Worm (Caenorhabditis elegans) whole organism, L3 larva: Measurements from ENCODE around the gene hgap-2.

ENCODE experiments used
- ZK546.5 ChIP-seq: sonication (generic microtip); optimal IDR thresholded peaks from 2 replicates; lab custom pipeline; 2017; ENCODE audit warnings: missing biosample characterization, missing genetic modification characterization
- ama-1 ChIP-seq: fragments of 150-350 bp; optimal IDR thresholded peaks from 2 replicates; lab custom pipeline; 2018
- ceh-82 ChIP-seq: fragments of 150-350 bp; optimal IDR thresholded peaks from 2 replicates; lab custom pipeline; 2014; ENCODE audit warnings: missing biosample characterization, missing genetic modification characterization
- ceh-9 ChIP-seq: sonication (generic microtip); optimal IDR thresholded peaks from 2 replicates; lab custom pipeline; 2018; ENCODE audit warnings: missing biosample characterization, missing genetic modification characterization
- daf-12 ChIP-seq: fragments of 150-350 bp; optimal IDR thresholded peaks from 2 replicates; lab custom pipeline; 2014; ENCODE audit warnings: missing biosample characterization, missing genetic modification reagents, missing genetic modification characterization
- egl-5 ChIP-seq: fragments of 150-350 bp; optimal IDR thresholded peaks from 2 replicates; lab custom pipeline; 2017; ENCODE audit warnings: missing biosample characterization, missing genetic modification reagents, missing genetic modification characterization, inconsistent platforms
- elt-1 ChIP-seq: fragments of 150-350 bp; optimal IDR thresholded peaks from 2 replicates; lab custom pipeline; 2014; ENCODE audit warnings: missing biosample characterization, missing genetic modification characterization
- elt-2 ChIP-seq: sonication (generic microtip); optimal IDR thresholded peaks from 2 replicates; lab custom pipeline; 2016; ENCODE audit warnings: missing genetic modification reagents, mild to moderate bottlenecking, missing genetic modification characterization, missing compliant biosample characterization
- fkh-10 ChIP-seq: sonication (generic microtip); optimal IDR thresholded peaks from 2 replicates; lab custom pipeline; 2017; ENCODE audit warnings: missing biosample characterization, missing genetic modification reagents, missing genetic modification characterization
- jun-1 ChIP-seq: fragments of 150-350 bp; optimal IDR thresholded peaks from 2 replicates; lab custom pipeline; 2014; ENCODE audit warnings: missing biosample characterization, missing genetic modification reagents, missing genetic modification characterization
- lin-15B ChIP-seq: fragments of 150-350 bp; optimal IDR thresholded peaks from 2 replicates; lab custom pipeline; 2014; ENCODE audit warnings: missing biosample characterization, missing genetic modification characterization
- lin-39 ChIP-seq: fragments of 150-350 bp; optimal IDR thresholded peaks from 2 replicates; lab custom pipeline; 2018; ENCODE audit warnings: missing biosample characterization, missing genetic modification reagents, missing genetic modification characterization
- lsy-12 ChIP-seq: sonication (generic microtip); optimal IDR thresholded peaks from 2 replicates; lab custom pipeline; 2016; ENCODE audit warnings: mild to moderate bottlenecking, missing genetic modification characterization, missing compliant biosample characterization
- mdl-1 ChIP-seq: fragments of 150-350 bp; optimal IDR thresholded peaks from 2 replicates; lab custom pipeline; 2014; ENCODE audit warnings: missing biosample characterization, missing genetic modification characterization
- mml-1 ChIP-seq: fragments of 150-350 bp; sonication (generic microtip); optimal IDR thresholded peaks from 3 replicates; lab custom pipeline; 2014; ENCODE audit warnings: missing biosample characterization, missing genetic modification characterization
- nfya-1 ChIP-seq: sonication (generic microtip); optimal IDR thresholded peaks from 2 replicates; lab custom pipeline; 2017; ENCODE audit warnings: missing genetic modification characterization, mild to moderate bottlenecking, missing compliant biosample characterization, antibody characterized with exemption, moderate library complexity; ENCODE audit not compliant: insufficient read depth
- nhr-12 ChIP-seq: fragments of 150-350 bp; optimal IDR thresholded peaks from 2 replicates; lab custom pipeline; 2014; ENCODE audit warnings: missing biosample characterization, missing genetic modification characterization
- nhr-23 ChIP-seq: fragments of 150-350 bp; optimal IDR thresholded peaks from 2 replicates; lab custom pipeline; 2014; ENCODE audit warnings: missing biosample characterization, missing genetic modification reagents, missing genetic modification characterization
- nhr-237 ChIP-seq: fragments of 150-350 bp; optimal IDR thresholded peaks from 2 replicates; lab custom pipeline; 2014; ENCODE audit warnings: missing biosample characterization, missing genetic modification characterization
- nhr-25 ChIP-seq: sonication (generic microtip); optimal IDR thresholded peaks from 2 replicates; lab custom pipeline; 2017; ENCODE audit warnings: missing biosample characterization, missing genetic modification characterization
- nhr-43 ChIP-seq: sonication (generic microtip); optimal IDR thresholded peaks from 2 replicates; lab custom pipeline; 2016; ENCODE audit warnings: mild to moderate bottlenecking, missing genetic modification characterization, missing compliant biosample characterization; ENCODE audit not compliant: poor library complexity, severe bottlenecking
- nhr-67 ChIP-seq: fragments of 150-350 bp; optimal IDR thresholded peaks from 2 replicates; lab custom pipeline; 2014; ENCODE audit warnings: missing biosample characterization, missing genetic modification characterization
- nhr-76 ChIP-seq: fragments of 150-350 bp; sonication (generic microtip); optimal IDR thresholded peaks from 5 replicates; lab custom pipeline; 2014; ENCODE audit warnings: missing biosample characterization, missing genetic modification characterization
- nhr-77 ChIP-seq: fragments of 150-350 bp; optimal IDR thresholded peaks from 2 replicates; lab custom pipeline; 2014; ENCODE audit warnings: missing biosample characterization, missing genetic modification characterization
- pha-4 ChIP-seq: fragments of 150-350 bp; optimal IDR thresholded peaks from 2 replicates; lab custom pipeline; 2014; ENCODE audit warnings: missing biosample characterization, missing genetic modification reagents, missing genetic modification characterization
- pqm-1 ChIP-seq: fragments of 150-350 bp; optimal IDR thresholded peaks from 2 replicates; lab custom pipeline; 2017; ENCODE audit warnings: missing biosample characterization, missing genetic modification characterization, inconsistent platforms
- sea-2 ChIP-seq: fragments of 150-350 bp; sonication (generic microtip); optimal IDR thresholded peaks from 4 replicates; lab custom pipeline; 2014; ENCODE audit warnings: missing biosample characterization, missing genetic modification reagents, missing genetic modification characterization
- skn-1 ChIP-seq: fragments of 150-350 bp; optimal IDR thresholded peaks from 2 replicates; lab custom pipeline; 2014; ENCODE audit warnings: missing biosample characterization, missing genetic modification characterization
- unc-39 ChIP-seq: sonication (generic microtip); optimal IDR thresholded peaks from 4 replicates; lab custom pipeline; 2017; ENCODE audit warnings: missing biosample characterization, missing genetic modification characterization
- unc-62 ChIP-seq: fragments of 150-350 bp; sonication (generic microtip); optimal IDR thresholded peaks from 4 replicates; lab custom pipeline; 2014; ENCODE audit warnings: missing biosample characterization, missing genetic modification reagents, missing genetic modification characterization
- ztf-11 ChIP-seq: fragments of 150-350 bp; optimal IDR thresholded peaks from 2 replicates; lab custom pipeline; 2014; ENCODE audit warnings: missing biosample characterization, missing genetic modification characterization
- ztf-4 ChIP-seq: fragments of 150-350 bp; optimal IDR thresholded peaks from 2 replicates; lab custom pipeline; 2014; ENCODE audit warnings: missing biosample characterization, missing genetic modification characterization

hgap-2 gene

DNA sequence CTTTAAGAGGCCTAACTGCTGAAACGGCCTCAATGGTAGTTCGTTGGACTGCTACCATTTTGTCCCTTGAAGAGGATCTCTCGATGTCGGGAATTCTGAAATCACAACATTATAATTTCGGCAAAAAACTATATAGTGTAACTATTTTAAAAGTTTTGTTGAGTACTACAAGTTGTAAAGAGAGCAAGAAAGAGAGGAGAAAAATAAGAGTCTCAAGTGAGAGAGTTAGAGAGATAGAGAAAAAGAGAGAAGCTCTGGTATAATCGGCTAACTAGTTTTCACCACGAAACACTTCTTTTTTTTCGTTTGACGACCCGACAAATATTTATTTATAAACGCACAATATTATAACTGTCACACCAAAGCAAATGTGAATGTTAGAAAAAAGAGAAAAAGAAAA lies 47.1 kb downstream of the hgap-2 start, which contains the start of gene vab-9:
Gene vab-9 (minus strand): TSS at position 101 of the 400 bp plus-strand sequence.
- TF ChIP-seq pha-4 (peak; percentile 46), nhr-12 (tag; lab: Kevin White, UChicago) (no peak)

DNA sequence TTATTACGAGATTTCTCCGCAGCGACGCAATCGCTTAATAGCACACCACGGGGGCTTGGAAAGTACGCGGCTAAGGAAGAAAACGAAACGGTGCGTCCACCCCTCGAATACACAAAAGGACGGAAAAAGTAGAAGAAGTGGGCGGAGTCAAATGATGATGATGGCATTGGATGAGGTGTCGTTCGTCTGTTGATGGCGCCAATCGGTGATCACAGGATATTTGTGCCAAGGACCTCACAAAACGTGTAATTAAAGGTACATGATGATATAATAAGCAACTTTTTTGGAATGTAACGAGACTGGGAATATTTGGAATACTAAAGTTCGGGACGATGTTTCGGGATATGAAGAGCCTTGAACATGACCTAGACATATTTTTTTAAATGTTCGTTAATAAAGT lies 50.3 kb downstream of the hgap-2 start, which contains the start of gene cutl-12:
Gene cutl-12 (minus strand): TSS at position 101 of the 400 bp plus-strand sequence.
- TF ChIP-seq ama-1 (no peak), nhr-77 (tag; lab: Kevin White, UChicago) (no peak), daf-12 (no peak), mml-1 (tag; lab: Kevin White, UChicago) (no peak), skn-1 (tag; lab: Kevin White, UChicago) (no peak), egl-5 (tag; lab: Kevin White, UChicago) (no peak), pqm-1 (tag; lab: Kevin White, UChicago) (no peak), nhr-25 (tag; lab: Kevin White, UChicago) (no peak), ZK546.5 (tag; lab: Kevin White, UChicago) (no peak), unc-62 (GFP tag; lab: Kevin White, UChicago) (no peak)

DNA sequence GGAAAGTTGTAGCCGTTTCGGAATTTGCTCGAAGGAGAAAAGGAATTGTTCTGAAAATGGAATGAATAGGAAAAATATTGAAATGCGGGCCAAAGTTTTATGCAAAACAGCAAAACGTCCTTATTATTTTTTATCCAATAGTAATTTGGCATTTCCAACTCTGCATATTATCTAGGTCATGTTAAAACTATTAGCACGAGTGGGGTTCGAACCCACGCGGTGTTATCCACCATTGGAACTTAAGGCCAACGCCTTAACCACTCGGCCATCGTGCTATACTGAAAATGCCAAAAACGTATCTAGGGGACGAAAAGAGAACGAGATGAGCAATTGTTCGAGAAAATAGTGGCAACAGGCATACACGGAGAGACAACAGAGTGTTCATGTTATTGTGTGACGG lies 53.0 kb downstream of the hgap-2 start:
- TF ChIP-seq skn-1 (tag; lab: Kevin White, UChicago) (no peak), nhr-67 (tag; lab: Kevin White, UChicago) (no peak)

DNA sequence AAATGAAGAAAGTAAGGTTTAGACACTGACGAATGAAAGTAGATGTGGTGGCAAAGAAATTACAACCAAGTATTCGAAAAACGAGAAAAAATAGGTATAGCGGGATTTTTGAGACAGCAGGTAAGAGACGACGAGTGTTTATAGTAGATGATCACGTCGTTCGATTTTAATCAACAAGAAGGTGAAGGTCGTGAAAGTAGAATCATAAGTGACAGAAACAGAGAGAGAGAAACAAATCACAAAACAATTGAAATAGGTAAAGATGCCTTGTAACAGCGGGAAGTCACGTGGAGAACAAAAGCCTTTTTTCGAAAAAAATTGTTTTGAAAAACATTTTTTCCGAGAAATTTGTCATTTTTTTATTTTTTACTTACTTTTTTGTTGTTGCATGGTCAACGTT lies 54.6 kb downstream of the hgap-2 start, which contains the start of gene T22C8.6:
Gene T22C8.6 (minus strand): TSS at position 194 of the 400 bp plus-strand sequence.
- TF ChIP-seq nhr-25 (tag; lab: Kevin White, UChicago) (peak; percentile 33), lin-15B (no peak), ama-1 (no peak), elt-1 (tag; lab: Kevin White, UChicago) (no peak), sea-2 (GFP tag; lab: Kevin White, UChicago) (no peak), nhr-23 (tag; lab: Kevin White, UChicago) (peak; percentile 19)

DNA sequence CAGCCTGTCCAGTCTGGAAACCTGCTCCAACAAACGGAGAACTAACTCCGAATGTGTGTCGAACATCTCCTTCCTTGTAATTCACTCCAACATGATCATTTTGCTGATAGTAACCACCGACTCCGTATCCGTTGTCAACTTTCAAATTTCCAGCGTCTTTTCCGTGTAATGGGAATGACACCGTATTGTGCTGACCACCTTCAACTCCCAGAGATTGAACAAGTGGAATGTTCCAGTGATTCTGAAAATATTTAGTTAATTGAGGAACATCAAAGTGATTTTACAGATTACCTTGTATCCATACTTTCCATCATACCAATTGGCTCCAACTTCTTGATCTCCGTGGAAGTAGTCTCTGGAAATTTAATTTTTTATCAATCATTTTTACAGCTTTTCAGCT lies 56.8 kb downstream of the hgap-2 start:
- TF ChIP-seq mml-1 (tag; lab: Kevin White, UChicago): no peak
- no peak for TF ChIP-seq mdl-1 (tag; lab: Kevin White, UChicago)
- no peak for TF ChIP-seq ama-1
- TF ChIP-seq pha-4: no peak
- TF ChIP-seq lin-15B: no peak
- no peak for TF ChIP-seq unc-39 (tag; lab: Kevin White, UChicago)

DNA sequence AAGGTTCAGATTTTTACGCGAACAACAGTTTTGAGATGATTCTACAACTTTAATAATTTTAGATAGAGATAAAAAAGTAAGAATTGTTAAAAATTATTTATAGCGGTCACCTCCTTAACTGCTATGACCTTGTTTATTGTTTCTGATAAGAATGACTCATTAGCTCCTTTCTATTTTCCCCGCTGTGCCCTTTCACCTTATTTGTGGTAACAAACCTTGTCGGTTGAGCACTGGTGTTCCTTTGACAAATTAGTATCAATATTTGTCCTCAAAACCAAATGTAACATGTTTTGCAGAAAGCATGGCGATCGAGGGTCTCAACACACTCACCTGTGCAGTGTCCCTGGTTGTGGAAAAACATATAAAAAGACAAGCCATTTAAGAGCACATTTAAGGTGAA lies 58.1 kb downstream of the hgap-2 start:
- TF ChIP-seq nhr-12 (tag; lab: Kevin White, UChicago): no peak
- TF ChIP-seq ceh-82 (tag; lab: Kevin White, UChicago): no peak
- TF ChIP-seq mdl-1 (tag; lab: Kevin White, UChicago): no peak
- peak; percentile 48 for TF ChIP-seq pha-4
- TF ChIP-seq sea-2 (GFP tag; lab: Kevin White, UChicago): no peak
- TF ChIP-seq, all 47 proteins: peak for 1

DNA sequence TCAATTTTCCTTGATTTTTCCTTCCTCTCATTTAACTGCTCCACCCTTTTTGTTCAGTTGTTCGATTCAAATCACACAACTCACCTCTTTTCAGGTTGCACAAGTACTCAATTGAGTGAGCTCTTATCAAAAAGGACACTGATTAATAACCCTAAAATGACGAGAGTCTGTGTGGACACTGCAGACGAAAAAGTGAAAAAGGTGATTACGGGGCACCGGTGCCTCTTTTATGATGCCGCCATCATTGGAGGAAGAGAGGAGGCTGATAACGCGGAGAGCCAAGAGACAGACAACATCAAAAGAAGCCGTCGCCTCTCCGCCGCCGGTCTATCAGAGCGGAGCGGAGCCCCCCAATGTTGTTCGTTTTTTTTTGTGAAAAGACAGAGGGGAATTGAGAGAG lies 59.6 kb downstream of the hgap-2 start, which contains the start of gene sptf-2:
Gene sptf-2 (plus strand): TSS at position 297 of the 400 bp plus-strand sequence.
- TF ChIP-seq pqm-1 (tag; lab: Kevin White, UChicago): peak; percentile 88
- peak; percentile 98 for TF ChIP-seq elt-2 (tag; lab: Kevin White, UChicago)
- peak; percentile 75 for TF ChIP-seq jun-1 (tag; lab: Kevin White, UChicago)
- TF ChIP-seq ceh-82 (tag; lab: Kevin White, UChicago): no peak
- no peak for TF ChIP-seq fkh-10 (GFP tag; lab: Kevin White, UChicago)
- peak; percentile 34 for TF ChIP-seq pha-4
- TF ChIP-seq skn-1 (tag; lab: Kevin White, UChicago): peak; percentile 17
- TF ChIP-seq nfya-1 (tag; lab: Kevin White, UChicago): peak; percentile 16
- TF ChIP-seq nhr-23 (tag; lab: Kevin White, UChicago): no peak

DNA sequence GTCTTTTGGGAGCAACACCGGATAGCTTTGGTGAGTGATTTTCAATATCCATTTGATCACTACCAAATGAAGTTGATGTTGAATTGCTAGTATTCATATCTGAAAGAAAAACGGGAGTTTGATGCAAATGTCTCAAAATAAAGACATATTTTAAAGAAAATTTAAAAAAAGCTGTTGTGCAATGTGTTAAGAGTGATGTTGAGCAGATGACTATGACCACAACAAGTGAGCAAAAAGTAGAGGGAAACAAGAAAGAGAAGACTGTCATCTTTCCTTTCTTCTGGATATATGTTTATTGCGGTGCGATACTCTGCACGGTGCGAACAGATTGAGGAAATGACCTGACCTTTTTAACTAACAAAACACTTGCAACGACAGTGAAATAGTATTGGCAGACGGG lies 61.3 kb downstream of the hgap-2 start, which contains the start of gene T22C8.4:
Gene T22C8.4 (minus strand): TSS at position 101 of the 400 bp plus-strand sequence.
- TF ChIP-seq sea-2 (GFP tag; lab: Kevin White, UChicago) (no peak), lsy-12 (tag; lab: Kevin White, UChicago) (no peak), egl-5 (tag; lab: Kevin White, UChicago) (no peak), ztf-4 (no peak), nhr-237 (tag; lab: Kevin White, UChicago) (no peak), nhr-76 (tag; lab: Kevin White, UChicago) (no peak), daf-12 (no peak), lin-39 (tag; lab: Kevin White, UChicago) (no peak), pqm-1 (tag; lab: Kevin White, UChicago) (no peak), nhr-43 (tag; lab: Kevin White, UChicago) (no peak), ceh-9 (no peak), nhr-77 (tag; lab: Kevin White, UChicago) (no peak), unc-39 (tag; lab: Kevin White, UChicago) (no peak), mdl-1 (tag; lab: Kevin White, UChicago) (no peak), unc-62 (GFP tag; lab: Kevin White, UChicago) (no peak), ztf-11 (tag; lab: Kevin White, UChicago) (no peak), elt-2 (tag; lab: Kevin White, UChicago) (no peak)
